Fruit fly (Drosophila melanogaster) whole organism, embryonic: ENCODE data around the gene CG43049.

ENCODE experiments used
- Asciz ChIP-seq: fragments of 200-800 bp; sonication (Bioruptor generic); optimal IDR thresholded peaks from 2 replicates; lab custom pipeline; 2017; ENCODE audit warnings: missing biosample characterization, mild to moderate bottlenecking, missing genetic modification characterization, missing genetic modification reagents
- Bteb2 ChIP-seq: fragments of 200-800 bp; sonication (Bioruptor generic); optimal IDR thresholded peaks from 2 replicates; lab custom pipeline; 2016; ENCODE audit warnings: missing biosample characterization, missing genetic modification characterization
- CG13287 ChIP-seq: fragments of 200-800 bp; sonication (Bioruptor generic); IDR thresholded peaks from 2 replicates; pipeline ENCODE4 v1.3.6; 2022; ENCODE audit warnings: missing biosample characterization, missing genetic modification characterization; ENCODE audit not compliant: partially characterized antibody
- CG13296 ChIP-seq: fragments of 200-800 bp; sonication (Bioruptor generic); optimal IDR thresholded peaks from 3 replicates; lab custom pipeline; 2018; ENCODE audit warnings: missing biosample characterization, mild to moderate bottlenecking, missing genetic modification characterization
- CG14965 ChIP-seq: fragments of 200-800 bp; sonication (Bioruptor generic); optimal IDR thresholded peaks from 2 replicates; lab custom pipeline; 2016; ENCODE audit warnings: missing biosample characterization, missing genetic modification characterization, borderline replicate concordance
- CG15011 ChIP-seq: fragments of 200-800 bp; sonication (Bioruptor generic); optimal IDR thresholded peaks from 3 replicates; lab custom pipeline; 2018; ENCODE audit warnings: missing biosample characterization, mild to moderate bottlenecking, missing genetic modification characterization
- CG15479 ChIP-seq: fragments of 200-800 bp; sonication (Bioruptor generic); optimal IDR thresholded peaks from 3 replicates; lab custom pipeline; 2019; ENCODE audit warnings: missing biosample characterization, mild to moderate bottlenecking, missing genetic modification characterization, moderate library complexity
- CG17186 ChIP-seq: fragments of 200-800 bp; sonication (Bioruptor generic); optimal IDR thresholded peaks from 3 replicates; lab custom pipeline; 2017; ENCODE audit warnings: missing biosample characterization, missing genetic modification reagents, missing genetic modification characterization
- CG18476 ChIP-seq: fragments of 200-800 bp; sonication (Bioruptor generic); optimal IDR thresholded peaks from 2 replicates; lab custom pipeline; 2016; ENCODE audit warnings: missing biosample characterization, mild to moderate bottlenecking, missing genetic modification characterization
- CG2116 ChIP-seq: fragments of 200-800 bp; sonication (Bioruptor generic); optimal IDR thresholded peaks from 3 replicates; lab custom pipeline; 2018; ENCODE audit warnings: missing biosample characterization, mild to moderate bottlenecking, missing genetic modification characterization
- CG2889 ChIP-seq: fragments of 200-800 bp; sonication (Bioruptor generic); IDR thresholded peaks from 3 replicates; pipeline ENCODE4 v1.3.6; 2022; ENCODE audit warnings: missing biosample characterization, missing genetic modification characterization
- CG3281 ChIP-seq: fragments of 200-800 bp; sonication (Bioruptor generic); optimal IDR thresholded peaks from 3 replicates; lab custom pipeline; 2017; ENCODE audit warnings: missing biosample characterization, mild to moderate bottlenecking, missing genetic modification characterization
- CG3847 ChIP-seq: fragments of 200-800 bp; sonication (Bioruptor generic); IDR thresholded peaks from 2 replicates; pipeline ENCODE4 v1.3.6; 2022; ENCODE audit warnings: missing biosample characterization, missing genetic modification characterization
- CG7271 ChIP-seq: fragments of 200-800 bp; sonication (Bioruptor generic); optimal IDR thresholded peaks from 2 replicates; lab custom pipeline; 2018; ENCODE audit warnings: missing biosample characterization, mild to moderate bottlenecking, missing genetic modification characterization, moderate library complexity
- CG7963 ChIP-seq: fragments of 200-800 bp; sonication (Bioruptor generic); IDR thresholded peaks from 3 replicates; pipeline ENCODE4 v1.3.6; 2022; ENCODE audit warnings: missing biosample characterization, missing genetic modification characterization; ENCODE audit not compliant: partially characterized antibody
- CG9437 ChIP-seq: fragments of 200-800 bp; sonication (Bioruptor generic); optimal IDR thresholded peaks from 2 replicates; lab custom pipeline; 2018; ENCODE audit warnings: missing biosample characterization, mild to moderate bottlenecking, missing genetic modification characterization
- CTCF ChIP-seq: fragments of 200-800 bp; sonication (Bioruptor generic); optimal IDR thresholded peaks from 2 replicates; lab custom pipeline; 2017; ENCODE audit warnings: missing biosample characterization, mild to moderate bottlenecking, missing genetic modification characterization, moderate library complexity
- Hand ChIP-seq: fragments of 200-800 bp; sonication (Bioruptor generic); optimal IDR thresholded peaks from 2 replicates; lab custom pipeline; 2017; ENCODE audit warnings: mild to moderate bottlenecking, missing biosample characterization, missing genetic modification reagents, missing genetic modification characterization
- Hey ChIP-seq: fragments of 200-800 bp; sonication (Bioruptor generic); optimal IDR thresholded peaks from 3 replicates; lab custom pipeline; 2018; ENCODE audit warnings: missing biosample characterization, mild to moderate bottlenecking, missing genetic modification characterization
- NfI ChIP-seq: fragments of 200-800 bp; sonication (Bioruptor generic); optimal IDR thresholded peaks from 3 replicates; lab custom pipeline; 2018; ENCODE audit warnings: missing biosample characterization, mild to moderate bottlenecking, missing genetic modification characterization, moderate library complexity
- Pdp1 ChIP-seq, 2 experiments: fragments of 200-800 bp; sonication (Bioruptor generic); optimal IDR thresholded peaks; 3 replicates each; lab custom pipeline; 2016; ENCODE audit warnings: missing biosample characterization in 2 of 2, missing genetic modification characterization in 2 of 2, mild to moderate bottlenecking in 1 of 2, moderate library complexity in 1 of 2
- Poxn ChIP-seq: fragments of 200-800 bp; sonication (Bioruptor generic); IDR thresholded peaks from 2 replicates; pipeline ENCODE4 v1.3.6; 2022; ENCODE audit warnings: missing biosample characterization, missing genetic modification characterization
- Rfx ChIP-seq: fragments of 200-800 bp; sonication (Bioruptor generic); IDR thresholded peaks from 2 replicates; pipeline ENCODE4 v1.3.6; 2022; ENCODE audit warnings: missing biosample characterization, missing genetic modification characterization
- Tbp ChIP-seq: fragments of >200 bp; optimal IDR thresholded peaks from 2 replicates; lab custom pipeline; 2018; ENCODE audit warnings: missing biosample characterization, missing genetic modification characterization
- aop ChIP-seq: fragments of 200-800 bp; sonication (Bioruptor generic); IDR thresholded peaks from 2 replicates; pipeline ENCODE4 v1.3.6; 2022; ENCODE audit warnings: missing biosample characterization, missing genetic modification characterization
- bigmax ChIP-seq: fragments of 200-800 bp; sonication (Bioruptor generic); optimal IDR thresholded peaks from 2 replicates; lab custom pipeline; 2018; ENCODE audit warnings: missing biosample characterization, mild to moderate bottlenecking, missing genetic modification characterization
- cad ChIP-seq: fragments of >200 bp; optimal IDR thresholded peaks from 2 replicates; lab custom pipeline; 2017; ENCODE audit warnings: missing biosample characterization, missing genetic modification characterization
- croc ChIP-seq: fragments of 200-800 bp; sonication (Bioruptor generic); conservative IDR thresholded peaks from 3 replicates; pipeline ENCODE4 v1.3.6; 2022; ENCODE audit warnings: missing biosample characterization, missing genetic modification characterization
- crol ChIP-seq: fragments of 200-800 bp; sonication (Bioruptor generic); IDR thresholded peaks from 2 replicates; pipeline ENCODE4 v1.3.6; 2022; ENCODE audit warnings: missing biosample characterization, missing genetic modification characterization
- cwo ChIP-seq: fragments of 200-800 bp; sonication (Bioruptor generic); optimal IDR thresholded peaks from 3 replicates; lab custom pipeline; 2017; ENCODE audit warnings: missing biosample characterization, missing genetic modification characterization, mild to moderate bottlenecking, moderate library complexity, missing genetic modification reagents
- ewg ChIP-seq: fragments of 200-800 bp; sonication (Bioruptor generic); optimal IDR thresholded peaks from 3 replicates; lab custom pipeline; 2017; ENCODE audit warnings: mild to moderate bottlenecking, missing biosample characterization, missing genetic modification reagents, missing genetic modification characterization
- exex ChIP-seq: fragments of 200-800 bp; sonication (Bioruptor generic); optimal IDR thresholded peaks from 4 replicates; lab custom pipeline; 2018; ENCODE audit warnings: missing biosample characterization, mild to moderate bottlenecking, missing genetic modification characterization, moderate library complexity
- fru ChIP-seq: fragments of >200 bp; optimal IDR thresholded peaks from 2 replicates; lab custom pipeline; 2017
- lmd ChIP-seq: fragments of 200-800 bp; sonication (Bioruptor generic); IDR thresholded peaks from 2 replicates; pipeline ENCODE4 v1.3.6; 2022; ENCODE audit warnings: missing biosample characterization, missing genetic modification characterization
- mirr ChIP-seq: fragments of 200-800 bp; sonication (Bioruptor generic); optimal IDR thresholded peaks from 3 replicates; lab custom pipeline; 2018; ENCODE audit warnings: missing biosample characterization, mild to moderate bottlenecking, missing genetic modification characterization
- pfk ChIP-seq: fragments of 200-800 bp; sonication (Bioruptor generic); optimal IDR thresholded peaks from 2 replicates; lab custom pipeline; 2018; ENCODE audit warnings: missing biosample characterization, mild to moderate bottlenecking, missing genetic modification characterization, moderate library complexity
- pnt ChIP-seq: fragments of 200-800 bp; sonication (Bioruptor generic); optimal IDR thresholded peaks from 3 replicates; lab custom pipeline; 2016; ENCODE audit warnings: missing biosample characterization, missing genetic modification characterization
- tio ChIP-seq: fragments of 200-800 bp; sonication (Bioruptor generic); optimal IDR thresholded peaks from 2 replicates; lab custom pipeline; 2017; ENCODE audit warnings: missing biosample characterization, missing genetic modification characterization, inconsistent platforms
- tll ChIP-seq, 2 experiments: fragments of 200-800 bp in 1 of 2; fragments of >200 bp in 1 of 2; sonication (Bioruptor generic) in 1 of 2; optimal IDR thresholded peaks; 2 replicates each; lab custom pipeline; 2017 to 2019; ENCODE audit warnings: missing biosample characterization in 2 of 2, missing genetic modification characterization in 2 of 2, mild to moderate bottlenecking in 1 of 2, moderate library complexity in 1 of 2
- zf30C ChIP-seq: fragments of 200-800 bp; sonication (Bioruptor generic); optimal IDR thresholded peaks from 3 replicates; lab custom pipeline; 2018; ENCODE audit warnings: missing biosample characterization, mild to moderate bottlenecking, missing genetic modification characterization

CG43049 gene

dm6 chr3L:18914100-18914683 is 10.7 kb upstream of the CG43049 start, which contains the start of gene COX6AL2 (continued):
- TF ChIP-seq CTCF (peak; percentile 83), lmd (GFP tag; lab: Robert Waterston, UW) (0 out of 2 replicates have a peak, but pooled peaks have one; percentile 5), CG14965 (no peak), CG2889 (GFP tag; lab: Robert Waterston, UW) (no peak), zf30C (GFP tag; lab: Kevin White, UChicago) (no peak)

dm6 chr3L:18916466-18916865 is 8.4 kb upstream of the CG43049 start:
- TF ChIP-seq CTCF: peak; percentile 77
- TF ChIP-seq CG7963: 0 out of 3 replicates have a peak, but pooled peaks have one; percentile 22
- TF ChIP-seq fru: no peak

dm6 chr3L:18917281-18917680 is 7.6 kb upstream of the CG43049 start, which contains the start of gene CG6839:
Gene CG6839, plus strand, starts transcription at chr3L:18917581.
- no peak for TF ChIP-seq CG15479 (GFP tag; lab: Kevin White, UChicago)
- peak; percentile 29 for TF ChIP-seq Hey (tag; lab: Kevin White, UChicago)
- TF ChIP-seq mirr (GFP tag; lab: Kevin White, UChicago): peak; percentile 43
- no peak for TF ChIP-seq pfk (GFP tag; lab: Kevin White, UChicago)
- no peak for TF ChIP-seq Poxn
- TF ChIP-seq Rfx (GFP tag; lab: Robert Waterston, UW): no peak
- TF ChIP-seq bigmax: no peak
- TF ChIP-seq CG2116 (GFP tag; lab: Kevin White, UChicago): no peak
- TF ChIP-seq CG18476 (GFP tag; lab: Kevin White, UChicago): no peak
- no peak for TF ChIP-seq CG17186
- TF ChIP-seq cwo (GFP tag; lab: Kevin White, UChicago): peak; percentile 18
- peak; percentile 75 for TF ChIP-seq exex
- TF ChIP-seq Tbp (GFP tag; lab: Kevin White, UChicago): no peak
- no peak for TF ChIP-seq Pdp1 (GFP tag; optimal IDR thresholded peaks at IDR 0.05; lab: Kevin White, UChicago)
- TF ChIP-seq CG9437: no peak
- no peak for TF ChIP-seq tio (GFP tag; lab: Kevin White, UChicago)
- TF ChIP-seq crol (GFP tag; lab: Robert Waterston, UW): no peak
- TF ChIP-seq CG7271: no peak
- TF ChIP-seq CG3847 (GFP tag; lab: Robert Waterston, UW): no peak
- no peak for TF ChIP-seq ewg (GFP tag; lab: Kevin White, UChicago)
- no peak for TF ChIP-seq Bteb2
- TF ChIP-seq aop (GFP tag; lab: Robert Waterston, UW): no peak
- TF ChIP-seq tll (GFP tag; optimal IDR thresholded peaks at IDR 0.05; lab: Kevin White, UChicago): no peak
- no peak for TF ChIP-seq Hand (GFP tag; lab: Kevin White, UChicago)
- TF ChIP-seq CG13287 (GFP tag; lab: Robert Waterston, UW): no peak
- TF ChIP-seq cad (GFP tag; lab: Kevin White, UChicago): no peak
- no peak for TF ChIP-seq Asciz

- no peak for TF ChIP-seq bigmax
- TF ChIP-seq pnt (GFP tag; lab: Kevin White, UChicago): no peak
- TF ChIP-seq fru: no peak
- TF ChIP-seq croc (GFP tag; lab: Robert Waterston, UW): no peak
- TF ChIP-seq CG13296 (GFP tag; lab: Kevin White, UChicago): no peak
- TF ChIP-seq CG15479 (GFP tag; lab: Kevin White, UChicago): no peak
- no peak for TF ChIP-seq CG15011
- no peak for TF ChIP-seq CG3281 (GFP tag; lab: Kevin White, UChicago)
- TF ChIP-seq NfI (GFP tag; lab: Kevin White, UChicago): no peak
Measured at dm6 chr3L:18920219-18920618, 4.7 kb upstream of the CG43049 start, which contains the start of gene CG18223. Gene CG18223, minus strand, starts transcription at chr3L:18920319.
